Worm (Caenorhabditis elegans) whole organism, late embryonic: ENCODE measurements around the gene mlc-7.

Source experiments
- K09A11.1 ChIP-seq: sonication (generic microtip); optimal IDR thresholded peaks from 2 replicates; lab custom pipeline; 2017; ENCODE audit warnings: antibody characterized with exemption, mild to moderate bottlenecking, missing genetic modification characterization, missing compliant biosample characterization; ENCODE audit not compliant: insufficient read depth
- ceh-18 ChIP-seq: sonication (generic microtip); optimal IDR thresholded peaks from 2 replicates; lab custom pipeline; 2016; ENCODE audit warnings: missing genetic modification characterization, missing compliant biosample characterization
- ceh-22 ChIP-seq: sonication (generic microtip); optimal IDR thresholded peaks from 2 replicates; lab custom pipeline; 2017; ENCODE audit warnings: missing biosample characterization, missing genetic modification characterization
- ceh-9 ChIP-seq: sonication (generic microtip); optimal IDR thresholded peaks from 2 replicates; lab custom pipeline; 2016; ENCODE audit warnings: mild to moderate bottlenecking, missing genetic modification characterization, inconsistent platforms, missing compliant biosample characterization
- che-1 ChIP-seq: sonication (generic microtip); optimal IDR thresholded peaks from 2 replicates; lab custom pipeline; 2016; ENCODE audit warnings: mild to moderate bottlenecking, missing genetic modification characterization, missing compliant biosample characterization
- eyg-1 ChIP-seq: sonication (generic microtip); optimal IDR thresholded peaks from 2 replicates; lab custom pipeline; 2016; ENCODE audit warnings: missing genotype, missing genetic modification characterization, missing compliant biosample characterization
- fkh-10 ChIP-seq: fragments of 150-350 bp; optimal IDR thresholded peaks from 2 replicates; lab custom pipeline; 2014; ENCODE audit warnings: missing biosample characterization, missing genetic modification reagents, missing genetic modification characterization
- hlh-30 ChIP-seq: sonication (generic microtip); optimal IDR thresholded peaks from 2 replicates; lab custom pipeline; 2017; ENCODE audit warnings: antibody characterized with exemption, missing genetic modification characterization, missing compliant biosample characterization; ENCODE audit not compliant: insufficient read depth
- nhr-11 ChIP-seq: fragments of 150-350 bp; optimal IDR thresholded peaks from 2 replicates; lab custom pipeline; 2014; ENCODE audit warnings: missing biosample characterization, missing genetic modification characterization
- pqm-1 ChIP-seq: sonication (generic microtip); optimal IDR thresholded peaks from 2 replicates; lab custom pipeline; 2016; ENCODE audit warnings: missing genetic modification characterization, missing compliant biosample characterization
- sox-4 ChIP-seq: sonication (generic microtip); optimal IDR thresholded peaks from 2 replicates; lab custom pipeline; 2017; ENCODE audit warnings: mild to moderate bottlenecking, missing genetic modification characterization, inconsistent platforms, missing compliant biosample characterization
- ttx-3 ChIP-seq: sonication (generic microtip); optimal IDR thresholded peaks from 2 replicates; lab custom pipeline; 2016; ENCODE audit warnings: missing genetic modification reagents, missing genetic modification characterization, missing compliant biosample characterization

ce11 chrIII:13763260-13764112 lies 12.2 kb downstream of the mlc-7 start:
- TF ChIP-seq K09A11.1 (no peak), ceh-22 (tag; lab: Kevin White, UChicago) (no peak), ceh-18 (tag; lab: Kevin White, UChicago) (no peak), nhr-11 (tag; lab: Kevin White, UChicago) (no peak), che-1 (tag; lab: Kevin White, UChicago) (no peak), fkh-10 (GFP tag; lab: Kevin White, UChicago) (no peak), hlh-30 (tag; lab: Kevin White, UChicago) (no peak), sox-4 (tag; lab: Kevin White, UChicago) (no peak), eyg-1 (tag; lab: Kevin White, UChicago) (no peak), pqm-1 (tag; lab: Kevin White, UChicago) (no peak), ttx-3 (tag; lab: Kevin White, UChicago) (no peak), ceh-9 (tag; lab: Kevin White, UChicago) (no peak)
